Fruit fly (Drosophila melanogaster) whole organism, embryonic: ENCODE results near the gene CG46459.

Experiments
- BtbVII ChIP-seq: fragments of 200-800 bp; sonication (Bioruptor generic); optimal IDR thresholded peaks from 3 replicates; lab custom pipeline; 2017; ENCODE audit warnings: missing biosample characterization, mild to moderate bottlenecking, missing genetic modification characterization
- CG10431 ChIP-seq: fragments of 200-800 bp; sonication (Bioruptor generic); optimal IDR thresholded peaks from 3 replicates; lab custom pipeline; 2018; ENCODE audit warnings: missing biosample characterization, mild to moderate bottlenecking, missing genetic modification characterization
- CG16779 ChIP-seq: fragments of 200-800 bp; sonication (Bioruptor generic); IDR thresholded peaks from 2 replicates; pipeline ENCODE4 v1.3.6; 2022; ENCODE audit warnings: missing biosample characterization, missing genetic modification characterization
- CG17385 ChIP-seq: fragments of 200-800 bp; sonication (Bioruptor generic); optimal IDR thresholded peaks from 3 replicates; lab custom pipeline; 2018; ENCODE audit warnings: missing biosample characterization, mild to moderate bottlenecking, missing genetic modification characterization
- CG18764 ChIP-seq: fragments of 200-800 bp; sonication (Bioruptor generic); optimal IDR thresholded peaks from 3 replicates; lab custom pipeline; 2016; ENCODE audit warnings: missing biosample characterization, missing genetic modification characterization
- CG3065 ChIP-seq: fragments of 200-800 bp; sonication (Bioruptor generic); optimal IDR thresholded peaks from 2 replicates; lab custom pipeline; 2016; ENCODE audit warnings: missing biosample characterization, missing genetic modification characterization
- CG3407 ChIP-seq: fragments of 200-800 bp; sonication (Bioruptor generic); optimal IDR thresholded peaks from 2 replicates; lab custom pipeline; 2018; ENCODE audit warnings: missing biosample characterization, mild to moderate bottlenecking, missing genetic modification characterization
- CG3995 ChIP-seq: fragments of 200-800 bp; sonication (Bioruptor generic); optimal IDR thresholded peaks from 3 replicates; lab custom pipeline; 2016; ENCODE audit warnings: missing biosample characterization, missing genetic modification characterization
- CG7357 ChIP-seq: fragments of 200-800 bp; sonication (Bioruptor generic); IDR thresholded peaks from 3 replicates; pipeline ENCODE4 v1.3.6; 2022; ENCODE audit warnings: missing biosample characterization, missing genetic modification characterization
- CG7786 ChIP-seq: fragments of 200-800 bp; sonication (Bioruptor generic); optimal IDR thresholded peaks from 2 replicates; lab custom pipeline; 2016; ENCODE audit warnings: missing biosample characterization, missing genetic modification characterization
- CG8359 ChIP-seq: fragments of 200-800 bp; sonication (Bioruptor generic); optimal IDR thresholded peaks from 2 replicates; lab custom pipeline; 2017; ENCODE audit warnings: missing biosample characterization, mild to moderate bottlenecking, missing genetic modification characterization, borderline replicate concordance
- CG8765 ChIP-seq: fragments of 200-800 bp; sonication (Bioruptor generic); IDR thresholded peaks from 2 replicates; pipeline ENCODE4 v1.3.6; 2022; ENCODE audit warnings: missing biosample characterization, missing genetic modification characterization
- CG8944 ChIP-seq: fragments of 200-800 bp; sonication (Bioruptor generic); optimal IDR thresholded peaks from 3 replicates; lab custom pipeline; 2016; ENCODE audit warnings: missing biosample characterization, missing genetic modification characterization
- CHES-1-like ChIP-seq: fragments of 200-800 bp; sonication (Bioruptor generic); optimal IDR thresholded peaks from 2 replicates; lab custom pipeline; 2016; ENCODE audit warnings: missing biosample characterization, missing genetic modification characterization
- Camta ChIP-seq: fragments of 200-800 bp; sonication (Bioruptor generic); optimal IDR thresholded peaks from 2 replicates; lab custom pipeline; 2016; ENCODE audit warnings: missing biosample characterization, missing genetic modification characterization
- Dfd ChIP-seq, 2 experiments: fragments of >200 bp; optimal IDR thresholded peaks; 2 replicates each; lab custom pipeline; 2017; ENCODE audit warnings: missing biosample characterization in 2 of 2, missing genetic modification characterization in 2 of 2
- Doc2 ChIP-seq: fragments of 200-800 bp; sonication (Bioruptor generic); IDR thresholded peaks from 2 replicates; pipeline ENCODE4 v1.3.6; 2022; ENCODE audit warnings: missing biosample characterization, missing genetic modification characterization
- E2f1 ChIP-seq: fragments of 200-800 bp; sonication (Bioruptor generic); IDR thresholded peaks from 2 replicates; pipeline ENCODE4 v1.3.6; 2022; ENCODE audit warnings: missing biosample characterization, missing genetic modification characterization
- HLH54F ChIP-seq: fragments of 200-800 bp; sonication (Bioruptor generic); optimal IDR thresholded peaks from 3 replicates; lab custom pipeline; 2016; ENCODE audit warnings: missing biosample characterization, missing genetic modification characterization
- Hmr ChIP-seq: fragments of 200-800 bp; sonication (Bioruptor generic); optimal IDR thresholded peaks from 3 replicates; lab custom pipeline; 2017; ENCODE audit warnings: mild to moderate bottlenecking, missing biosample characterization, missing genetic modification reagents, missing genetic modification characterization
- Kr ChIP-seq: fragments of 200-800 bp; sonication (Bioruptor generic); optimal IDR thresholded peaks from 2 replicates; lab custom pipeline; 2017; ENCODE audit warnings: missing biosample characterization, mild to moderate bottlenecking, missing genetic modification characterization
- Max ChIP-seq: fragments of 200-800 bp; sonication (Bioruptor generic); optimal IDR thresholded peaks from 2 replicates; lab custom pipeline; 2016; ENCODE audit warnings: missing biosample characterization, mild to moderate bottlenecking, missing genetic modification characterization
- Mes4 ChIP-seq: fragments of 200-800 bp; sonication (Bioruptor generic); optimal IDR thresholded peaks from 2 replicates; lab custom pipeline; 2016; ENCODE audit warnings: missing biosample characterization, missing genetic modification characterization
- Myb ChIP-seq: fragments of 200-800 bp; sonication (Bioruptor generic); optimal IDR thresholded peaks from 2 replicates; lab custom pipeline; 2016; ENCODE audit warnings: missing biosample characterization, missing genetic modification characterization
- NC2β ChIP-seq: fragments of 200-800 bp; sonication (Bioruptor generic); optimal IDR thresholded peaks from 2 replicates; lab custom pipeline; 2016; ENCODE audit warnings: missing biosample characterization, missing genetic modification characterization
- NFAT ChIP-seq: fragments of 200-800 bp; sonication (Bioruptor generic); IDR thresholded peaks from 2 replicates; pipeline ENCODE4 v1.3.6; 2022; ENCODE audit warnings: missing biosample characterization, missing genetic modification characterization
- Rx ChIP-seq: fragments of 200-800 bp; sonication (Bioruptor generic); IDR thresholded peaks from 2 replicates; pipeline ENCODE4 v1.3.6; 2022; ENCODE audit warnings: missing biosample characterization, missing genetic modification characterization
- Trl ChIP-seq, 3 experiments: fragments of >200 bp in 2 of 3; fragments of 200-800 bp in 1 of 3; sonication (Bioruptor generic) in 1 of 3; optimal IDR thresholded peaks; 2 replicates in 1 of 3; 3 replicates in 2 of 3; lab custom pipeline; 2016 to 2017; ENCODE audit warnings: missing biosample characterization in 1 of 3, missing genetic modification characterization in 1 of 3
- ab ChIP-seq: fragments of 200-800 bp; sonication (Bioruptor generic); optimal IDR thresholded peaks from 2 replicates; lab custom pipeline; 2016; ENCODE audit warnings: missing biosample characterization, missing genetic modification characterization
- ato ChIP-seq: fragments of 200-800 bp; sonication (Bioruptor generic); IDR thresholded peaks from 2 replicates; pipeline ENCODE4 v1.3.6; 2022; ENCODE audit warnings: missing biosample characterization, missing genetic modification characterization; ENCODE audit not compliant: partially characterized antibody
- bowl ChIP-seq: fragments of 200-800 bp; sonication (Bioruptor generic); IDR thresholded peaks from 2 replicates; pipeline ENCODE4 v1.3.6; 2022; ENCODE audit warnings: missing biosample characterization, missing genetic modification characterization
- da ChIP-seq: fragments of 200-800 bp; sonication (Bioruptor generic); optimal IDR thresholded peaks from 2 replicates; lab custom pipeline; 2016; ENCODE audit warnings: missing biosample characterization, missing genetic modification characterization
- dimm ChIP-seq: fragments of 200-800 bp; sonication (Bioruptor generic); IDR thresholded peaks from 2 replicates; pipeline ENCODE4 v1.3.6; 2022; ENCODE audit warnings: missing biosample characterization, missing genetic modification characterization
- eyg ChIP-seq: fragments of 200-800 bp; sonication (Bioruptor generic); optimal IDR thresholded peaks from 3 replicates; lab custom pipeline; 2016; ENCODE audit warnings: missing biosample characterization, missing genetic modification characterization
- grn ChIP-seq: fragments of 200-800 bp; sonication (Bioruptor generic); optimal IDR thresholded peaks from 3 replicates; lab custom pipeline; 2017; ENCODE audit warnings: missing biosample characterization, missing genetic modification characterization
- jumu ChIP-seq: fragments of 200-800 bp; sonication (Bioruptor generic); optimal IDR thresholded peaks from 3 replicates; lab custom pipeline; 2016; ENCODE audit warnings: missing biosample characterization, missing genetic modification characterization
- kay ChIP-seq: fragments of 200-800 bp; sonication (Bioruptor generic); optimal IDR thresholded peaks from 2 replicates; lab custom pipeline; 2016; ENCODE audit warnings: missing biosample characterization, missing genetic modification characterization
- kni ChIP-seq: fragments of 200-800 bp; sonication (Bioruptor generic); optimal IDR thresholded peaks from 3 replicates; lab custom pipeline; 2017; ENCODE audit warnings: mild to moderate bottlenecking, missing biosample characterization, missing genetic modification reagents, missing genetic modification characterization
- lab ChIP-seq: fragments of 200-800 bp; sonication (Bioruptor generic); optimal IDR thresholded peaks from 3 replicates; lab custom pipeline; 2017; ENCODE audit warnings: missing biosample characterization, missing genetic modification characterization, mild to moderate bottlenecking, moderate library complexity, missing genetic modification reagents
- mirr ChIP-seq: fragments of 200-800 bp; sonication (Bioruptor generic); optimal IDR thresholded peaks from 3 replicates; lab custom pipeline; 2018; ENCODE audit warnings: missing biosample characterization, mild to moderate bottlenecking, missing genetic modification characterization
- nau ChIP-seq: fragments of 200-800 bp; sonication (Bioruptor generic); optimal IDR thresholded peaks from 3 replicates; lab custom pipeline; 2017; ENCODE audit warnings: missing biosample characterization, mild to moderate bottlenecking, missing genetic modification characterization, missing genetic modification reagents
- oc ChIP-seq: fragments of 200-800 bp; sonication (Bioruptor generic); optimal IDR thresholded peaks from 2 replicates; lab custom pipeline; 2018; ENCODE audit warnings: missing biosample characterization, mild to moderate bottlenecking, missing genetic modification characterization, moderate library complexity
- odd ChIP-seq: fragments of 200-800 bp; sonication (Bioruptor generic); optimal IDR thresholded peaks from 2 replicates; lab custom pipeline; 2017; ENCODE audit warnings: missing biosample characterization, mild to moderate bottlenecking, missing genetic modification characterization
- peb ChIP-seq: fragments of 200-800 bp; sonication (Bioruptor generic); IDR thresholded peaks from 2 replicates; pipeline ENCODE4 v1.3.6; 2022; ENCODE audit warnings: missing biosample characterization, missing genetic modification characterization
- phol ChIP-seq: fragments of 200-800 bp; sonication (Bioruptor generic); optimal IDR thresholded peaks from 3 replicates; lab custom pipeline; 2018; ENCODE audit warnings: missing biosample characterization, mild to moderate bottlenecking, missing genetic modification characterization, moderate library complexity
- ro ChIP-seq: fragments of 200-800 bp; sonication (Bioruptor generic); IDR thresholded peaks from 2 replicates; pipeline ENCODE4 v1.3.6; 2022; ENCODE audit warnings: missing biosample characterization, missing genetic modification characterization
- row ChIP-seq: fragments of 200-800 bp; sonication (Bioruptor generic); IDR thresholded peaks from 3 replicates; pipeline ENCODE4 v1.3.6; 2022; ENCODE audit warnings: missing biosample characterization, missing genetic modification characterization
- tup ChIP-seq: fragments of 200-800 bp; sonication (Bioruptor generic); optimal IDR thresholded peaks from 2 replicates; lab custom pipeline; 2016; ENCODE audit warnings: missing biosample characterization, mild to moderate bottlenecking, missing genetic modification characterization, moderate library complexity
- vfl ChIP-seq: fragments of 200-800 bp; sonication (Bioruptor generic); optimal IDR thresholded peaks from 2 replicates; lab custom pipeline; 2016; ENCODE audit warnings: missing biosample characterization, missing genetic modification characterization

CG46459 gene

dm6 chr3R:10680825-10681681 is 15.4 kb upstream of the CG46459 start, which contains the start of gene Phyhd1 (continued):
- TF ChIP-seq grn (GFP tag; lab: Kevin White, UChicago) (peak; percentile 79), lab (peak; percentile 96), NFAT (GFP tag; lab: Robert Waterston, UW) (peak; percentile 85), da (GFP tag; lab: Kevin White, UChicago) (peak; percentile 76), CG8359 (GFP tag; lab: Kevin White, UChicago) (peak; percentile 83), CG7786 (GFP tag; lab: Kevin White, UChicago) (peak; percentile 97), kay (GFP tag; lab: Kevin White, UChicago) (peak; percentile 95), Kr (GFP tag; lab: Kevin White, UChicago) (no peak), odd (GFP tag; lab: Kevin White, UChicago) (peak; percentile 89), Rx (GFP tag; lab: Robert Waterston, UW) (peak; percentile 90), ro (GFP tag; lab: Robert Waterston, UW) (peak; percentile 75), CHES-1-like (GFP tag; lab: Kevin White, UChicago) (peak; percentile 96), ato (no peak), tup (GFP tag; lab: Kevin White, UChicago) (peak; percentile 85), Myb (GFP tag; lab: Kevin White, UChicago) (peak; percentile 87), phol (peak; percentile 95), Trl (optimal IDR thresholded peaks at IDR 0.05; lab: Kevin White, UChicago) (no peak), Trl (GFP tag; optimal IDR thresholded peaks at IDR 0.05; lab: Kevin White, UChicago) (peak; percentile 93), CG18764 (GFP tag; lab: Kevin White, UChicago) (peak; percentile 90), bowl (GFP tag; lab: Robert Waterston, UW) (peak; percentile 82), row (GFP tag; lab: Robert Waterston, UW) (peak; percentile 99), CG3407 (GFP tag; lab: Kevin White, UChicago) (peak; percentile 93), CG3995 (peak; percentile 67), dimm (peak; percentile 64), HLH54F (GFP tag; lab: Kevin White, UChicago) (peak; percentile 94), kni (GFP tag; lab: Kevin White, UChicago) (peak; percentile 48), E2f1 (GFP tag; lab: Robert Waterston, UW) (peak; percentile 94), CG10431 (peak; percentile 24), CG17385 (peak; percentile 89), mirr (GFP tag; lab: Kevin White, UChicago) (peak; percentile 52), BtbVII (peak; percentile 94), oc (peak; percentile 94), CG8944 (GFP tag; lab: Kevin White, UChicago) (peak; percentile 94), eyg (GFP tag; lab: Kevin White, UChicago) (peak; percentile 92), Max (GFP tag; lab: Kevin White, UChicago) (peak; percentile 97), nau (GFP tag; lab: Kevin White, UChicago) (peak; percentile 94), vfl (peak; percentile 95), Dfd (GFP tag; optimal IDR thresholded peaks at IDR 0.05; lab: Kevin White, UChicago) (no peak), CG3065 (GFP tag; lab: Kevin White, UChicago) (peak; percentile 73), Doc2 (GFP tag; lab: Robert Waterston, UW) (peak; percentile 53; the same call in 1 of the 2 replicates), jumu (GFP tag; lab: Kevin White, UChicago) (peak; percentile 94), CG8765 (GFP tag; lab: Robert Waterston, UW) (peak; percentile 79), Mes4 (GFP tag; lab: Kevin White, UChicago) (peak; percentile 93), CG16779 (GFP tag; lab: Robert Waterston, UW) (peak; percentile 80), NC2β (GFP tag; lab: Kevin White, UChicago) (peak; percentile 94), ab (GFP tag; lab: Kevin White, UChicago) (peak; percentile 84), Hmr (GFP tag; lab: Kevin White, UChicago) (peak; percentile 97), CG7357 (GFP tag; lab: Robert Waterston, UW) (peak; percentile 87), peb (peak; percentile 83), Camta (GFP tag; lab: Kevin White, UChicago) (peak; percentile 89)
